In genomic region chrII:5805303-5805702, ce11 we compare ENCODE assay signal across 5 worm cellular contexts.
TF ChIP-seq lines count a peak whose summit lies in the region.

TSS of gene K05F1.10 (minus strand) at chrII:5805473.

TF ChIP-seq in whole organism, L1 larva, 84 proteins besides CTCF, POLR2A, EP300 and RAD21:
- TF ChIP-seq dsc-1 (tag; optimal IDR thresholded peaks at IDR 0.05; lab: Kevin White, UChicago) (no peak), nhr-11 (tag; optimal IDR thresholded peaks at IDR 0.05; lab: Kevin White, UChicago) (no peak), nhr-77 (tag; optimal IDR thresholded peaks at IDR 0.05; lab: Kevin White, UChicago) (no peak), snpc-4 (tag; optimal IDR thresholded peaks at IDR 0.05; lab: Kevin White, UChicago) (no peak), unc-130 (tag; optimal IDR thresholded peaks at IDR 0.05; lab: Kevin White, UChicago) (no peak), unc-86 (tag; optimal IDR thresholded peaks at IDR 0.05; lab: Kevin White, UChicago) (no peak), ets-5 (GFP tag; IDR thresholded peaks at IDR 0.05; lab: Robert Waterston, UW) (no peak), ceh-88 (GFP tag; IDR thresholded peaks at IDR 0.05; lab: Robert Waterston, UW) (no peak), nhr-76 (tag; optimal IDR thresholded peaks at IDR 0.05; lab: Kevin White, UChicago) (no peak), elt-2 (tag; optimal IDR thresholded peaks at IDR 0.05; lab: Kevin White, UChicago) (peak; percentile 64), unc-30 (tag; optimal IDR thresholded peaks at IDR 0.05; lab: Kevin White, UChicago) (no peak), F16B12.6 (tag; optimal IDR thresholded peaks at IDR 0.05; lab: Kevin White, UChicago) (no peak), efl-1 (optimal IDR thresholded peaks at IDR 0.05; lab: Kevin White, UChicago) (no peak), efl-1 (GFP tag; optimal IDR thresholded peaks at IDR 0.05 in 1 of 2; lab: Kevin White, UChicago) (peak in 1 of 2 experiments; percentile 51)

TF ChIP-seq in whole organism, L2 larva, 48 proteins besides CTCF, POLR2A, EP300 and RAD21:
- TF ChIP-seq sma-9 (GFP tag; optimal IDR thresholded peaks at IDR 0.05; lab: Kevin White, UChicago) (no peak), sma-9 (tag; optimal IDR thresholded peaks at IDR 0.05; lab: Kevin White, UChicago) (no peak), crh-2 (tag; optimal IDR thresholded peaks at IDR 0.05; lab: Kevin White, UChicago) (peak; percentile 17), nhr-10 (tag; optimal IDR thresholded peaks at IDR 0.05; lab: Kevin White, UChicago) (no peak), nhr-77 (tag; optimal IDR thresholded peaks at IDR 0.05; lab: Kevin White, UChicago) (no peak), gmeb-1 (tag; optimal IDR thresholded peaks at IDR 0.05; lab: Kevin White, UChicago) (no peak)

TF ChIP-seq in whole organism, L3 larva, 47 proteins besides CTCF, POLR2A, EP300 and RAD21:
- no peak for TF ChIP-seq aly-2 (tag; optimal IDR thresholded peaks at IDR 0.05; lab: Kevin White, UChicago)
- peak; percentile 9 for TF ChIP-seq ama-1 (optimal IDR thresholded peaks at IDR 0.05; lab: Kevin White, UChicago)
- TF ChIP-seq elt-2 (tag; optimal IDR thresholded peaks at IDR 0.05; lab: Kevin White, UChicago): peak; percentile 86
- no peak for TF ChIP-seq nhr-67 (tag; optimal IDR thresholded peaks at IDR 0.05; lab: Kevin White, UChicago)
- TF ChIP-seq daf-12 (tag; optimal IDR thresholded peaks at IDR 0.05; lab: Kevin White, UChicago): no peak
- TF ChIP-seq eor-1 (tag; optimal IDR thresholded peaks at IDR 0.05; lab: Kevin White, UChicago): no peak
- peak; percentile 9 for TF ChIP-seq pha-4 (tag; optimal IDR thresholded peaks at IDR 0.05; lab: Kevin White, UChicago)
- peak; percentile 54 for TF ChIP-seq pqm-1 (tag; optimal IDR thresholded peaks at IDR 0.05; lab: Kevin White, UChicago)
- TF ChIP-seq nhr-11 (tag; optimal IDR thresholded peaks at IDR 0.05; lab: Kevin White, UChicago): no peak
- TF ChIP-seq ceh-28 (tag; optimal IDR thresholded peaks at IDR 0.05; lab: Kevin White, UChicago): no peak
TF ChIP-seq in whole organism, L3 larva: peak in this region for 4.

TF ChIP-seq in whole organism, L4 larva, 104 proteins besides CTCF, POLR2A, EP300 and RAD21:
- peak in 1 of 2 experiments; percentile 3 for TF ChIP-seq mdl-1 (tag; optimal IDR thresholded peaks at IDR 0.05; lab: Kevin White, UChicago)
- TF ChIP-seq hlh-11 (tag; optimal IDR thresholded peaks at IDR 0.05; lab: Kevin White, UChicago): peak; percentile 38
- TF ChIP-seq php-3 (GFP tag; IDR thresholded peaks at IDR 0.05; lab: Robert Waterston, UW): peak; percentile 46; the same call in 1 of the 2 replicates
- TF ChIP-seq fkh-10 (GFP tag; optimal IDR thresholded peaks at IDR 0.05; lab: Kevin White, UChicago): no peak
- TF ChIP-seq snpc-1.2 (GFP tag; IDR thresholded peaks at IDR 0.05; lab: Robert Waterston, UW): no peak
- TF ChIP-seq madf-9 (GFP tag; conservative IDR thresholded peaks at IDR 0.05; lab: Robert Waterston, UW): no peak
- peak; percentile 4 for TF ChIP-seq dve-1 (tag; optimal IDR thresholded peaks at IDR 0.05; lab: Kevin White, UChicago; ENCODE audit: insufficient read depth)
- no peak for TF ChIP-seq daf-16 (GFP tag; optimal IDR thresholded peaks at IDR 0.05; lab: Kevin White, UChicago)
- TF ChIP-seq daf-16 (tag; optimal IDR thresholded peaks at IDR 0.05; lab: Kevin White, UChicago): peak; percentile 88
- peak; percentile 45 for TF ChIP-seq hlh-30 (tag; optimal IDR thresholded peaks at IDR 0.05; lab: Kevin White, UChicago; ENCODE audit: insufficient read depth)
- peak; percentile 46 for TF ChIP-seq dmd-6 (GFP tag; IDR thresholded peaks at IDR 0.05; lab: Robert Waterston, UW)
- peak; percentile 19 for TF ChIP-seq pqm-1 (tag; optimal IDR thresholded peaks at IDR 0.05; lab: Kevin White, UChicago)
- TF ChIP-seq nhr-28 (tag; optimal IDR thresholded peaks at IDR 0.05; lab: Kevin White, UChicago): peak; percentile 23
- no peak for TF ChIP-seq lin-15B (tag; optimal IDR thresholded peaks at IDR 0.05; lab: Kevin White, UChicago)
- TF ChIP-seq pha-4 (GFP tag; IDR thresholded peaks at IDR 0.05; lab: Robert Waterston, UW): no peak
- TF ChIP-seq pha-4 (tag; optimal IDR thresholded peaks at IDR 0.05; lab: Kevin White, UChicago): no peak

TF ChIP-seq in whole organism, young adult, 124 proteins besides CTCF, POLR2A, EP300 and RAD21:
- TF ChIP-seq B0019.2 (GFP tag; conservative IDR thresholded peaks at IDR 0.05; lab: Robert Waterston, UW) (no peak), tbp1 (GFP tag; optimal IDR thresholded peaks at IDR 0.05; lab: Kevin White, UChicago) (no peak), nhr-80 (tag; optimal IDR thresholded peaks at IDR 0.05; lab: Kevin White, UChicago) (peak; percentile 34), ceh-91 (GFP tag; IDR thresholded peaks at IDR 0.05; lab: Robert Waterston, UW) (no peak), cebp-1 (GFP tag; IDR thresholded peaks at IDR 0.05; lab: Robert Waterston, UW) (no peak), cebp-1 (tag; optimal IDR thresholded peaks at IDR 0.05; lab: Kevin White, UChicago) (peak; percentile 42), let-607 (tag; optimal IDR thresholded peaks at IDR 0.05; lab: Kevin White, UChicago) (no peak), lsy-27 (tag; optimal IDR thresholded peaks at IDR 0.05; lab: Kevin White, UChicago; ENCODE audit: borderline replicate concordance, insufficient read depth) (no peak)
